Worm (Caenorhabditis elegans) whole organism, L4 larva: ENCODE measurements around the gene Y53G8AR.9.

ENCODE experiments used
- egl-27 ChIP-seq: sonication (generic microtip); optimal IDR thresholded peaks from 3 replicates; lab custom pipeline; 2017; ENCODE audit warnings: missing biosample characterization, missing genetic modification reagents, missing genetic modification characterization
- jun-1 ChIP-seq: fragments of 150-350 bp; optimal IDR thresholded peaks from 2 replicates; lab custom pipeline; 2014; ENCODE audit warnings: missing biosample characterization, missing genetic modification reagents, missing genetic modification characterization
- madf-9 ChIP-seq: fragments of 200-800 bp; sonication (Bioruptor generic); conservative IDR thresholded peaks from 2 replicates; pipeline ENCODE4 v1.3.6; 2022; ENCODE audit warnings: missing genetic modification reagents, missing genetic modification characterization, missing compliant biosample characterization
- nhr-41 ChIP-seq: fragments of 200-800 bp; sonication (Bioruptor generic); IDR thresholded peaks from 2 replicates; pipeline ENCODE4 v1.3.6; 2022; ENCODE audit warnings: missing genetic modification reagents, missing genetic modification characterization, missing compliant biosample characterization

DNA sequence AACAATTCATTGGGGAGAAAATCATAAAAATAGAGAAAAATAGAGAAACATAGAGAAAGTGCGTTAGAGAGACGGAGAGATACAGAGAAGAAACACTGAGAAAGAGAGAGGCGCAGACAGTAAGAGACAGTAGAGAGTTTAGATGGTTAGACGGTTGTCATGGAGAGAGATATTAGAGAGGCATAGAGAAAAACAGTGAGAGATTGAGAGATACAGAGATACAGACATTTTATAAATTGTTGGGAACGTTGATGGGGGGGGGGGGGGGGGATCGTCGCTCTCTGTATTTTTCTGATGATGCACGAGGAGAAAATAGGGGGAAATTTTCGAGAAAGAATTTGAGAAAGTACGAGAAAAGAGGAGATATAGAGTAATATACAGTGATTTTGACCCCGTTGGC, 41.7 kb downstream of the Y53G8AR.9 start:
- TF ChIP-seq jun-1 (tag; lab: Kevin White, UChicago) (peak; percentile 27), madf-9 (GFP tag; lab: Robert Waterston, UW) (no peak), egl-27 (tag; lab: Kevin White, UChicago) (no peak), nhr-41 (GFP tag; lab: Robert Waterston, UW) (no peak)
